Worm (Caenorhabditis elegans): ENCODE measurements around the gene scl-24.

The scl-24 gene

ce11 chrV:17530486-17530885 is 44.4 kb downstream of the scl-24 start, which contains the start of gene C18D4.12:
C18D4.12 (minus strand) TSS chrV:17530586.
- TF ChIP-seq skn-1 (tag; optimal IDR thresholded peaks at IDR 0.05): no peak
- TF ChIP-seq dpl-1 (GFP tag; optimal IDR thresholded peaks at IDR 0.05): no peak
- no peak for TF ChIP-seq ceh-90 (tag; optimal IDR thresholded peaks at IDR 0.05)
- no peak for TF ChIP-seq fos-1 (tag; optimal IDR thresholded peaks at IDR 0.05)
- no peak for TF ChIP-seq snpc-4 (tag; optimal IDR thresholded peaks at IDR 0.05)
- TF ChIP-seq nhr-71 (tag; optimal IDR thresholded peaks at IDR 0.05): no peak
- no peak for TF ChIP-seq hpl-2 (GFP tag; optimal IDR thresholded peaks at IDR 0.05)
- TF ChIP-seq hlh-4 (tag; optimal IDR thresholded peaks at IDR 0.05): no peak
- TF ChIP-seq C16A3.4 (tag; optimal IDR thresholded peaks at IDR 0.05): no peak
- no peak for TF ChIP-seq alr-1 (tag; optimal IDR thresholded peaks at IDR 0.05; ENCODE audit: borderline replicate concordance)

ce11 chrV:17531410-17531809 is 45.3 kb downstream of the scl-24 start, which contains the start of gene C18D4.4:
C18D4.4 (minus strand) TSS chrV:17531510.
- no peak for TF ChIP-seq unc-86 (tag; optimal IDR thresholded peaks at IDR 0.05)
- TF ChIP-seq ceh-63 (GFP tag; optimal IDR thresholded peaks at IDR 0.05): no peak
- no peak for TF ChIP-seq snpc-4 (tag; optimal IDR thresholded peaks at IDR 0.05)
- no peak for TF ChIP-seq C16A3.4 (tag; optimal IDR thresholded peaks at IDR 0.05)
- TF ChIP-seq dpl-1 (GFP tag; optimal IDR thresholded peaks at IDR 0.05): no peak
- no peak for TF ChIP-seq egl-27 (tag; optimal IDR thresholded peaks at IDR 0.05)

- TF ChIP-seq lin-15B (tag; optimal IDR thresholded peaks at IDR 0.05): no peak
- no peak for TF ChIP-seq tbx-2 (tag; optimal IDR thresholded peaks at IDR 0.05)
- no peak for TF ChIP-seq sox-4 (tag; optimal IDR thresholded peaks at IDR 0.05)
- TF ChIP-seq unc-130 (tag; optimal IDR thresholded peaks at IDR 0.05): no peak
- no peak for TF ChIP-seq egl-27 (tag; optimal IDR thresholded peaks at IDR 0.05)
- TF ChIP-seq dpl-1 (GFP tag; optimal IDR thresholded peaks at IDR 0.05): no peak
- no peak for TF ChIP-seq snu-23 (GFP tag; optimal IDR thresholded peaks at IDR 0.05)
- TF ChIP-seq nhr-84 (tag; optimal IDR thresholded peaks at IDR 0.05): no peak
- TF ChIP-seq blmp-1 (tag; optimal IDR thresholded peaks at IDR 0.05): no peak
- no peak for TF ChIP-seq efl-3 (GFP tag; optimal IDR thresholded peaks at IDR 0.05)
- TF ChIP-seq unc-86 (tag; optimal IDR thresholded peaks at IDR 0.05): no peak
- no peak for TF ChIP-seq sup-37 (GFP tag; optimal IDR thresholded peaks at IDR 0.05)
- no peak for TF ChIP-seq Y116A8C.19 (tag; optimal IDR thresholded peaks at IDR 0.05; ENCODE audit: borderline replicate concordance)
- TF ChIP-seq ama-1 (optimal IDR thresholded peaks at IDR 0.05): no peak
- no peak for TF ChIP-seq nhr-11 (tag; optimal IDR thresholded peaks at IDR 0.05)
- no peak for TF ChIP-seq unc-98 (GFP tag; IDR thresholded peaks at IDR 0.05)
Observed at ce11 chrV:17532686-17533085, 46.6 kb downstream of the scl-24 start, which contains the start of gene C18D4.3. C18D4.3 (minus strand) TSS chrV:17532786.

- TF ChIP-seq aly-2 (tag; optimal IDR thresholded peaks at IDR 0.05) (no peak), unc-62 (GFP tag; optimal IDR thresholded peaks at IDR 0.05) (no peak), ztf-4 (tag; optimal IDR thresholded peaks at IDR 0.05) (no peak)
Observed at ce11 chrV:17533200-17533599, 47.1 kb downstream of the scl-24 start.

All from whole organism, L1 larva.